Comparison of ENCODE assay signal across 2 fruit fly cellular contexts in the genomic region with DNA sequence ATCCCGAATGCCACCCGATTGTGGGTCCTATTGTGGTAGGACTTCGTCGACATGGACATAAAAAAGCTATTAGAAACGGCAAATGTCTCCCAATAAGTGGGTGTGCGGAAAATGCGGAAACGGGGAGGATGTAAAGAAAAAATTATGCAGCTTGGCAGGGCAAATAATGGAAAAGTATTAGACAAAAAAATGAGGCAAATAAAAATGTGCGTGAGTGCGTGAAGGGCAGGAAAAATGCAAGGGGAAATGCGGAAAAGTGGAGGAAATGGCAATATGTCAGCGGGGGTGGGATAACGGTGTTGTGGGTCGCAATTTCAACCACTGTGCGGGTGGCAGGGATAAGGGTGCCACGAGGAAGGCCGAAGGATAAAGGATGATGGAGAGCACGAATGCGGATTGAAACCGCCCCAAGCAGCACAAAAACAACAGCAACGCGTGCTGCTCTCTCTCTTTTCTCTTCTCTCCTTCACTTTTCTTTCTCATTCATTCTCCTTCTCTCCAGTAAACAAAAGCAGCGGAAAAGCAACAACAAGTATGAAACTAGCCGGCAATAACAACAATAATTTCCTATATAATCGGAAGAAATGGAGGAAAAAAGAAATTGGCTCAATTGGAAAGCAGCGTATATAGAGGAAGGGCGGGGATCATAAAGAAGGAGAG.
TF ChIP-seq lines count a peak whose summit lies in the region.

No protein-coding gene starts in this region.

- TF ChIP-seq CTCF in whole organism, embryonic (GFP tag; optimal IDR thresholded peaks at IDR 0.05; lab: Kevin White, UChicago) = no peak

TF ChIP-seq in whole organism, embryonic, 481 proteins besides CTCF, POLR2A, EP300 and RAD21 (continues in another document):
- TF ChIP-seq CG2129 (GFP tag; IDR thresholded peaks at IDR 0.05; lab: Robert Waterston, UW; ENCODE audit: partially characterized antibody) = no peak
- peak; percentile 66 for TF ChIP-seq sqz (GFP tag; optimal IDR thresholded peaks at IDR 0.05; lab: Kevin White, UChicago)
- no peak for TF ChIP-seq CG15011 (GFP tag; optimal IDR thresholded peaks at IDR 0.05; lab: Kevin White, UChicago)
- TF ChIP-seq scrt (GFP tag; optimal IDR thresholded peaks at IDR 0.05; lab: Kevin White, UChicago) = peak; percentile 32
- TF ChIP-seq lbe (GFP tag; optimal IDR thresholded peaks at IDR 0.05; lab: Kevin White, UChicago) = no peak
- 0 out of 2 replicates have a peak, but pooled peaks have one; percentile 22 for TF ChIP-seq bowl (GFP tag; IDR thresholded peaks at IDR 0.05; lab: Robert Waterston, UW)
- no peak for TF ChIP-seq Taf1 (GFP tag; IDR thresholded peaks at IDR 0.05; lab: Robert Waterston, UW)
- TF ChIP-seq Trl (optimal IDR thresholded peaks at IDR 0.05; lab: Kevin White, UChicago) = peak; percentile 50 to 56
- no peak for TF ChIP-seq Trl (GFP tag; optimal IDR thresholded peaks at IDR 0.05; lab: Kevin White, UChicago)
- TF ChIP-seq tup (GFP tag; optimal IDR thresholded peaks at IDR 0.05; lab: Kevin White, UChicago) = no peak
- no peak for TF ChIP-seq lab (GFP tag; optimal IDR thresholded peaks at IDR 0.05; lab: Kevin White, UChicago)
- TF ChIP-seq zen2 (GFP tag; IDR thresholded peaks at IDR 0.05; lab: Robert Waterston, UW; ENCODE audit: partially characterized antibody) = no peak
- TF ChIP-seq Atf3 (GFP tag; optimal IDR thresholded peaks at IDR 0.05; lab: Kevin White, UChicago) = no peak
- TF ChIP-seq CG9817 (tag; optimal IDR thresholded peaks at IDR 0.05; lab: Kevin White, UChicago) = no peak
- no peak for TF ChIP-seq jigr1 (GFP tag; IDR thresholded peaks at IDR 0.05; lab: Robert Waterston, UW)
- TF ChIP-seq p53 (GFP tag; optimal IDR thresholded peaks at IDR 0.05; lab: Kevin White, UChicago) = no peak
- no peak for TF ChIP-seq Hand (GFP tag; optimal IDR thresholded peaks at IDR 0.05; lab: Kevin White, UChicago)
- no peak for TF ChIP-seq Usf (GFP tag; optimal IDR thresholded peaks at IDR 0.05; lab: Kevin White, UChicago)
- TF ChIP-seq CG12942 (GFP tag; optimal IDR thresholded peaks at IDR 0.05; lab: Kevin White, UChicago) = no peak
- TF ChIP-seq CG16815 (GFP tag; optimal IDR thresholded peaks at IDR 0.05; lab: Kevin White, UChicago) = no peak
- TF ChIP-seq CrebB (tag; optimal IDR thresholded peaks at IDR 0.05; lab: Kevin White, UChicago) = no peak
- TF ChIP-seq tin (GFP tag; optimal IDR thresholded peaks at IDR 0.05; lab: Kevin White, UChicago) = no peak
- TF ChIP-seq Gsc (GFP tag; IDR thresholded peaks at IDR 0.05; lab: Robert Waterston, UW) = no peak
- TF ChIP-seq CG9215 (GFP tag; IDR thresholded peaks at IDR 0.05; lab: Robert Waterston, UW) = no peak
- TF ChIP-seq CG12236 (GFP tag; optimal IDR thresholded peaks at IDR 0.05; lab: Kevin White, UChicago) = no peak
- no peak for TF ChIP-seq CG8281 (tag; optimal IDR thresholded peaks at IDR 0.05; lab: Kevin White, UChicago)
- TF ChIP-seq hkb (optimal IDR thresholded peaks at IDR 0.05; lab: Kevin White, UChicago) = no peak
- 0 out of 2 replicates have a peak, but pooled peaks have one; percentile 26 for TF ChIP-seq hkb (GFP tag; IDR thresholded peaks at IDR 0.05; lab: Robert Waterston, UW)
- no peak for TF ChIP-seq vfl (GFP tag; optimal IDR thresholded peaks at IDR 0.05; lab: Kevin White, UChicago)
- TF ChIP-seq Oli (tag; optimal IDR thresholded peaks at IDR 0.05; lab: Kevin White, UChicago) = no peak
- no peak for TF ChIP-seq sr (GFP tag; IDR thresholded peaks at IDR 0.05; lab: Robert Waterston, UW)
- TF ChIP-seq CG4360 (GFP tag; IDR thresholded peaks at IDR 0.05; lab: Robert Waterston, UW) = peak; percentile 81
- no peak for TF ChIP-seq HLHmδ (GFP tag; optimal IDR thresholded peaks at IDR 0.05; lab: Kevin White, UChicago)
- TF ChIP-seq CG7745 (tag; optimal IDR thresholded peaks at IDR 0.05; lab: Kevin White, UChicago) = no peak
- no peak for TF ChIP-seq Ravus (GFP tag; IDR thresholded peaks at IDR 0.05; lab: Robert Waterston, UW)
- TF ChIP-seq CG1529 (GFP tag; optimal IDR thresholded peaks at IDR 0.05; lab: Kevin White, UChicago) = no peak
- TF ChIP-seq Chrac-16 (GFP tag; optimal IDR thresholded peaks at IDR 0.05; lab: Kevin White, UChicago) = no peak
- no peak for TF ChIP-seq B-H2 (GFP tag; optimal IDR thresholded peaks at IDR 0.05; lab: Kevin White, UChicago)
- TF ChIP-seq Dll (GFP tag; IDR thresholded peaks at IDR 0.05; lab: Robert Waterston, UW; ENCODE audit: partially characterized antibody) = 0 out of 4 replicates have a peak, but pooled peaks have one; percentile 29
- TF ChIP-seq crol (GFP tag; IDR thresholded peaks at IDR 0.05; lab: Robert Waterston, UW) = peak; percentile 71
- TF ChIP-seq D19B (GFP tag; optimal IDR thresholded peaks at IDR 0.05; lab: Kevin White, UChicago) = no peak
- TF ChIP-seq vnd (GFP tag; IDR thresholded peaks at IDR 0.05; lab: Robert Waterston, UW; ENCODE audit: partially characterized antibody) = 0 out of 3 replicates have a peak, but pooled peaks have one; percentile 11

TF ChIP-seq in whole organism, wandering third instar larva, 38 proteins besides CTCF, POLR2A, EP300 and RAD21:
- TF ChIP-seq dl (GFP tag; optimal IDR thresholded peaks at IDR 0.05; lab: Kevin White, UChicago; ENCODE audit: insufficient read depth in 1 of 2, partially characterized antibody in 2 of 2) (no peak), lola (GFP tag; optimal IDR thresholded peaks at IDR 0.05; lab: Kevin White, UChicago) (no peak), psq (GFP tag; optimal IDR thresholded peaks at IDR 0.05; lab: Kevin White, UChicago) (peak; percentile 40), h (GFP tag; optimal IDR thresholded peaks at IDR 0.05; lab: Kevin White, UChicago) (no peak)

Comparison
In these comparisons a context has a peak if more than half of its experiments do, and no peak if none do; other contexts are left out.
1. Of the 10 proteins assayed by ChIP-seq in both whole organism, embryonic and whole organism, wandering third instar larva: peak only in whole organism, embryonic: none; only in whole organism, wandering third instar larva: psq; in both: none; in neither: 9.